Fruit fly (Drosophila melanogaster): ENCODE results near the gene dnc.

- no peak for TF ChIP-seq CG8478 (optimal IDR thresholded peaks at IDR 0.05)
- no peak for TF ChIP-seq CTCF (optimal IDR thresholded peaks at IDR 0.05)
Observed at dm6 chrX:3356937-3357552, 180.8 kb downstream of the dnc start.

Data from S2 (cell line).